Worm (Caenorhabditis elegans): ENCODE results near the gene ceh-24.

Gene ceh-24

ce11 chrV:13787225-13787898 lies 25.7 kb upstream of the ceh-24 start, which contains the start of the genes F53C11.4 and F53C11.5:
F53C11.4 (minus strand) TSS chrV:13787352.
F53C11.5 (plus strand) TSS chrV:13787549.
- no peak for TF ChIP-seq nhr-25 (tag; optimal IDR thresholded peaks at IDR 0.05)
- TF ChIP-seq sma-9 (GFP tag; optimal IDR thresholded peaks at IDR 0.05), result peak; percentile 94
- no peak for TF ChIP-seq sma-9 (tag; optimal IDR thresholded peaks at IDR 0.05)
- no peak for TF ChIP-seq alr-1 (tag; optimal IDR thresholded peaks at IDR 0.05)
- peak in 1 of 2 experiments; percentile 77 for TF ChIP-seq lsy-2 (tag; optimal IDR thresholded peaks at IDR 0.05)
- peak; percentile 0 for TF ChIP-seq egl-27 (tag; optimal IDR thresholded peaks at IDR 0.05)
- peak; percentile 26 for TF ChIP-seq F13H6.1 (tag; optimal IDR thresholded peaks at IDR 0.05)
- TF ChIP-seq gmeb-1 (tag; optimal IDR thresholded peaks at IDR 0.05), result peak; percentile 17
- peak; percentile 16 for TF ChIP-seq lin-13 (GFP tag; optimal IDR thresholded peaks at IDR 0.05)
- TF ChIP-seq crh-2 (tag; optimal IDR thresholded peaks at IDR 0.05), result peak; percentile 49
- no peak for TF ChIP-seq peb-1 (tag; optimal IDR thresholded peaks at IDR 0.05)
- TF ChIP-seq C34F6.9 (tag; optimal IDR thresholded peaks at IDR 0.05), result peak; percentile 71
- peak; percentile 59 for TF ChIP-seq fos-1 (tag; optimal IDR thresholded peaks at IDR 0.05)
- no peak for TF ChIP-seq unc-39 (tag; optimal IDR thresholded peaks at IDR 0.05)
- TF ChIP-seq nhr-129 (tag; optimal IDR thresholded peaks at IDR 0.05), result peak; percentile 13
- no peak for TF ChIP-seq nhr-12 (tag; optimal IDR thresholded peaks at IDR 0.05)
- TF ChIP-seq ZK546.5 (tag; optimal IDR thresholded peaks at IDR 0.05), result no peak
- TF ChIP-seq ama-1 (optimal IDR thresholded peaks at IDR 0.05), result peak; percentile 32
- TF ChIP-seq sma-3 (GFP tag; optimal IDR thresholded peaks at IDR 0.05), result peak; percentile 94

- TF ChIP-seq nhr-25 (tag; optimal IDR thresholded peaks at IDR 0.05) (peak; percentile 65), ztf-11 (tag; optimal IDR thresholded peaks at IDR 0.05) (no peak), sma-9 (GFP tag; optimal IDR thresholded peaks at IDR 0.05) (peak; percentile 67), sma-9 (tag; optimal IDR thresholded peaks at IDR 0.05) (no peak), F13H6.1 (tag; optimal IDR thresholded peaks at IDR 0.05) (peak; percentile 19), zag-1 (tag; optimal IDR thresholded peaks at IDR 0.05) (no peak), lin-13 (GFP tag; optimal IDR thresholded peaks at IDR 0.05) (no peak), sem-4 (tag; optimal IDR thresholded peaks at IDR 0.05) (peak; percentile 23), crh-2 (tag; optimal IDR thresholded peaks at IDR 0.05) (peak; percentile 10), snpc-4 (tag; optimal IDR thresholded peaks at IDR 0.05) (no peak), blmp-1 (tag; optimal IDR thresholded peaks at IDR 0.05; ENCODE audit: insufficient read depth) (peak; percentile 6), fos-1 (tag; optimal IDR thresholded peaks at IDR 0.05) (peak; percentile 9), nhr-21 (tag; optimal IDR thresholded peaks at IDR 0.05) (peak; percentile 39), nhr-129 (tag; optimal IDR thresholded peaks at IDR 0.05) (peak; percentile 50)
Observed at ce11 chrV:13787948-13788681, 24.9 kb upstream of the ceh-24 start.

DNA sequence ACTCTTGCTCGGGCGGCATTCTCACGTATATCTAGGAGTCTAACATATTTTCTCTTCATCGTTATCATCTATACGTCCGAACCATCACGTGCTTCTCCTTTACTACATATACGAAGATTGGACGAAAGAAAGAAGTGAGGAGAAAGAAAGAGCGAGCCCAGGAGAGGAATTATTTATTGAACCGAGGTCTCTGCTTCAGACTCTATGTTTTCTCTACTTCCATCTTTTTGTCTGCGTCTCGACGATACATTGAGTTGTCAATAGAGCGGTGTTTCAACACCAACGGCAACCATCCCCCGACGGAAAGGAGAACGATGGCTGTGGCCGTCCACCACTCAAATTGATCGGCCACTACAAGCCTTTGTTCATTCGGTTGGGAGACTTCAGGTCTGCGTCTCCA lies 23.7 kb upstream of the ceh-24 start:
- peak; percentile 92 for TF ChIP-seq C34F6.9 (tag; optimal IDR thresholded peaks at IDR 0.05)
- no peak for TF ChIP-seq nhr-23 (tag; optimal IDR thresholded peaks at IDR 0.05)
- peak; percentile 67 for TF ChIP-seq ama-1 (optimal IDR thresholded peaks at IDR 0.05)
- no peak for TF ChIP-seq R02D3.7 (tag; optimal IDR thresholded peaks at IDR 0.05)
- peak; percentile 74 for TF ChIP-seq nhr-21 (tag; optimal IDR thresholded peaks at IDR 0.05)
- TF ChIP-seq lin-11 (tag; optimal IDR thresholded peaks at IDR 0.05), result peak; percentile 78
- peak; percentile 61 for TF ChIP-seq egl-27 (tag; optimal IDR thresholded peaks at IDR 0.05)
- peak; percentile 56 for TF ChIP-seq sem-4 (tag; optimal IDR thresholded peaks at IDR 0.05)
- TF ChIP-seq unc-55 (GFP tag; optimal IDR thresholded peaks at IDR 0.05), result peak; percentile 96
- no peak for TF ChIP-seq ceh-82 (tag; optimal IDR thresholded peaks at IDR 0.05)
- no peak for TF ChIP-seq ztf-1 (GFP tag; conservative IDR thresholded peaks at IDR 0.05)
- no peak for TF ChIP-seq ZK546.5 (tag; optimal IDR thresholded peaks at IDR 0.05)
- TF ChIP-seq F13H6.1 (tag; optimal IDR thresholded peaks at IDR 0.05), result peak; percentile 93
- TF ChIP-seq unc-62 (GFP tag; optimal IDR thresholded peaks at IDR 0.05), result no peak
- TF ChIP-seq lsy-2 (tag; optimal IDR thresholded peaks at IDR 0.05), result peak; percentile 44 to 87
- TF ChIP-seq nhr-129 (tag; optimal IDR thresholded peaks at IDR 0.05), result peak; percentile 97
- TF ChIP-seq blmp-1 (tag; optimal IDR thresholded peaks at IDR 0.05; ENCODE audit: insufficient read depth), result peak; percentile 41
- TF ChIP-seq skn-1 (tag; optimal IDR thresholded peaks at IDR 0.05), result peak; percentile 69
- no peak for TF ChIP-seq ztf-11 (tag; optimal IDR thresholded peaks at IDR 0.05)
- no peak for TF ChIP-seq lin-39 (tag; optimal IDR thresholded peaks at IDR 0.05)
- no peak for TF ChIP-seq unc-39 (tag; optimal IDR thresholded peaks at IDR 0.05)
- TF ChIP-seq aly-2 (tag; optimal IDR thresholded peaks at IDR 0.05), result no peak
- peak; percentile 87 for TF ChIP-seq crh-2 (tag; optimal IDR thresholded peaks at IDR 0.05)
- TF ChIP-seq nhr-10 (tag; optimal IDR thresholded peaks at IDR 0.05), result no peak
- TF ChIP-seq nhr-6 (tag; optimal IDR thresholded peaks at IDR 0.05), result no peak
- TF ChIP-seq mab-5 (tag; optimal IDR thresholded peaks at IDR 0.05), result peak; percentile 70
- TF ChIP-seq nhr-77 (tag; optimal IDR thresholded peaks at IDR 0.05), result no peak
- TF ChIP-seq mbf-1 (tag; optimal IDR thresholded peaks at IDR 0.05), result no peak
- TF ChIP-seq ztf-4 (tag; optimal IDR thresholded peaks at IDR 0.05), result peak; percentile 88
- peak; percentile 70 for TF ChIP-seq alr-1 (tag; optimal IDR thresholded peaks at IDR 0.05)
- TF ChIP-seq gmeb-1 (tag; optimal IDR thresholded peaks at IDR 0.05), result peak; percentile 68
- no peak for TF ChIP-seq nhr-12 (tag; optimal IDR thresholded peaks at IDR 0.05)
- peak; percentile 90 for TF ChIP-seq lin-13 (GFP tag; optimal IDR thresholded peaks at IDR 0.05)
- peak; percentile 72 for TF ChIP-seq zag-1 (tag; optimal IDR thresholded peaks at IDR 0.05)
- peak; percentile 71 to 80 for TF ChIP-seq mdl-1 (tag; optimal IDR thresholded peaks at IDR 0.05)
- peak; percentile 88 for TF ChIP-seq sma-9 (GFP tag; optimal IDR thresholded peaks at IDR 0.05)
- TF ChIP-seq sma-9 (tag; optimal IDR thresholded peaks at IDR 0.05), result no peak
- peak; percentile 49 for TF ChIP-seq Y55F3AM.14 (GFP tag; optimal IDR thresholded peaks at IDR 0.05)
- TF ChIP-seq sma-3 (GFP tag; optimal IDR thresholded peaks at IDR 0.05), result peak; percentile 58
